Fruit fly (Drosophila melanogaster): Measurements from ENCODE around the gene CG8087.

The CG8087 gene

dm6 chr3R:14569411-14570107, 5.0 kb upstream of the CG8087 start, which contains the start of gene Cys (continued):
- no peak for TF ChIP-seq CG12942 (GFP tag; optimal IDR thresholded peaks at IDR 0.05)
- TF ChIP-seq CG4328 (GFP tag; optimal IDR thresholded peaks at IDR 0.05), result no peak
- no peak for TF ChIP-seq Optix (GFP tag; IDR thresholded peaks at IDR 0.05)
- TF ChIP-seq CG12236 (GFP tag; optimal IDR thresholded peaks at IDR 0.05), result no peak
- TF ChIP-seq grau (tag; optimal IDR thresholded peaks at IDR 0.05), result peak; percentile 27
- TF ChIP-seq CG6272 (GFP tag; IDR thresholded peaks at IDR 0.05), result no peak
- no peak for TF ChIP-seq HLHmδ (GFP tag; optimal IDR thresholded peaks at IDR 0.05)
- no peak for TF ChIP-seq CG13775 (GFP tag; optimal IDR thresholded peaks at IDR 0.05)
- TF ChIP-seq CG17802 (tag; optimal IDR thresholded peaks at IDR 0.05), result no peak
- TF ChIP-seq CG9876 (GFP tag; optimal IDR thresholded peaks at IDR 0.05), result no peak
- peak; percentile 35 for TF ChIP-seq lilli (GFP tag; optimal IDR thresholded peaks at IDR 0.05)
- TF ChIP-seq CG2199 (GFP tag; IDR thresholded peaks at IDR 0.05), result no peak
- no peak for TF ChIP-seq CG7745 (tag; optimal IDR thresholded peaks at IDR 0.05)
- 0 out of 2 replicates have a peak, but pooled peaks have one; percentile 31 for TF ChIP-seq rib (GFP tag; IDR thresholded peaks at IDR 0.05)
- TF ChIP-seq abd-A (tag; optimal IDR thresholded peaks at IDR 0.05), result peak; percentile 31
- TF ChIP-seq MESR4 (GFP tag; optimal IDR thresholded peaks at IDR 0.05), result peak; percentile 26
- TF ChIP-seq dmrt11E (tag; optimal IDR thresholded peaks at IDR 0.05), result peak; percentile 9
- TF ChIP-seq HmgD (GFP tag; optimal IDR thresholded peaks at IDR 0.05), result no peak
- TF ChIP-seq CG2889 (GFP tag; IDR thresholded peaks at IDR 0.05), result no peak
- no peak for TF ChIP-seq ken (GFP tag; IDR thresholded peaks at IDR 0.05)
- no peak for TF ChIP-seq yki (optimal IDR thresholded peaks at IDR 0.05)
- TF ChIP-seq nmo (GFP tag; optimal IDR thresholded peaks at IDR 0.05), result peak; percentile 19
- no peak for TF ChIP-seq CG15269 (tag; optimal IDR thresholded peaks at IDR 0.05)
- TF ChIP-seq luna (GFP tag; optimal IDR thresholded peaks at IDR 0.05), result peak; percentile 34
- no peak for TF ChIP-seq knrl (GFP tag; IDR thresholded peaks at IDR 0.05; ENCODE audit: partially characterized antibody)
- no peak for TF ChIP-seq Mrtf (GFP tag; IDR thresholded peaks at IDR 0.05)
- no peak for TF ChIP-seq CG17612 (GFP tag; IDR thresholded peaks at IDR 0.05)
- no peak for TF ChIP-seq CG6254 (GFP tag; optimal IDR thresholded peaks at IDR 0.05)
- peak; percentile 23; the same call in 1 of the 4 replicates for TF ChIP-seq chinmo (GFP tag; IDR thresholded peaks at IDR 0.05; ENCODE audit: partially characterized antibody)
- TF ChIP-seq CG11247 (GFP tag; IDR thresholded peaks at IDR 0.05), result no peak
- TF ChIP-seq CG10979 (tag; optimal IDR thresholded peaks at IDR 0.05), result no peak
- TF ChIP-seq ems (GFP tag; optimal IDR thresholded peaks at IDR 0.05), result no peak
- no peak for TF ChIP-seq CG9437 (GFP tag; optimal IDR thresholded peaks at IDR 0.05)
- TF ChIP-seq btn (GFP tag; optimal IDR thresholded peaks at IDR 0.05), result no peak
- no peak for TF ChIP-seq B-H1 (GFP tag; IDR thresholded peaks at IDR 0.05)
- TF ChIP-seq eyg (GFP tag; optimal IDR thresholded peaks at IDR 0.05), result no peak
- TF ChIP-seq CG10321 (GFP tag; IDR thresholded peaks at IDR 0.05), result no peak
- no peak for TF ChIP-seq salm (tag; optimal IDR thresholded peaks at IDR 0.05)
- TF ChIP-seq NfI (GFP tag; optimal IDR thresholded peaks at IDR 0.05), result peak; percentile 13
- TF ChIP-seq CG8765 (GFP tag; IDR thresholded peaks at IDR 0.05), result no peak
- peak; percentile 38 for TF ChIP-seq Sox102F (GFP tag; optimal IDR thresholded peaks at IDR 0.05)
- peak; percentile 27 for TF ChIP-seq CG6813 (GFP tag; optimal IDR thresholded peaks at IDR 0.05)
- TF ChIP-seq Xbp1 (GFP tag; optimal IDR thresholded peaks at IDR 0.05), result no peak
- no peak for TF ChIP-seq BEAF-32 (GFP tag; optimal IDR thresholded peaks at IDR 0.05)
- TF ChIP-seq Ets65A (GFP tag), result peak; percentile 18
- TF ChIP-seq sens-2 (GFP tag; IDR thresholded peaks at IDR 0.05), result no peak
- peak; percentile 39 for TF ChIP-seq CG7839 (tag; optimal IDR thresholded peaks at IDR 0.05)
- TF ChIP-seq Drgx (GFP tag; IDR thresholded peaks at IDR 0.05), result no peak
- no peak for TF ChIP-seq fd96Cb (tag; optimal IDR thresholded peaks at IDR 0.05)
- TF ChIP-seq CG13624 (GFP tag; optimal IDR thresholded peaks at IDR 0.05), result no peak

Data from whole organism, embryonic.